Fruit fly (Drosophila melanogaster): Measurements from ENCODE around the gene bru2.

DNA sequence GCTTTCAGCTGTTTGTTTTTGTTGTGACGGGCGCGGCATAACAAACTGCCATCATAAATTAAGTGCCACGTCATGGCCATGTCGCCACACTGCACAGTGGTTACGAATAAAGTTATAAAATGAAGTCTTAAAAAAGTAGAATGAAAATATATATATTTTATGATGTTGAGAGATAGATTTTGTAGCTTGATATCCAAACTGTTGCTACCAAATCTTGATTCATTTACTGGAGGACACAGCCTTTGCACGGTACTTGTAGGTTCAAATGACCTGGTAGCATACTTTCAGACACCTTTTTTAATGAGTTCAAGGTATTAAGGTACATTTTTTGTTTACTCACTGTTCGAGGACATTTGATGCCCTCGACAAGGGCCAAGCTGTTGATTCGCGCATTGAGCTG lies 9.9 kb downstream of the bru2 start:
- TF ChIP-seq CG7045 (GFP tag; optimal IDR thresholded peaks at IDR 0.05) (no peak), CG7101 (tag; optimal IDR thresholded peaks at IDR 0.05) (no peak), CG14711 (tag; optimal IDR thresholded peaks at IDR 0.05) (no peak), toe (GFP tag; optimal IDR thresholded peaks at IDR 0.05) (no peak), Mnt (GFP tag; optimal IDR thresholded peaks at IDR 0.05) (no peak), tj (GFP tag; optimal IDR thresholded peaks at IDR 0.05) (no peak), bab1 (GFP tag; optimal IDR thresholded peaks at IDR 0.05) (no peak), cnc (optimal IDR thresholded peaks at IDR 0.05) (no peak), CG12768 (GFP tag; optimal IDR thresholded peaks at IDR 0.05) (no peak), CG5204 (GFP tag; optimal IDR thresholded peaks at IDR 0.05) (no peak), pad (GFP tag; optimal IDR thresholded peaks at IDR 0.05) (no peak), ovo (GFP tag; optimal IDR thresholded peaks at IDR 0.05) (no peak)
